Fruit fly (Drosophila melanogaster) whole organism, embryonic: ENCODE data around the gene CG15221.

Source experiments
- CG16813 ChIP-seq: fragments of 200-800 bp; sonication (Bioruptor generic); IDR thresholded peaks from 3 replicates; pipeline ENCODE4 v1.3.6; 2022; ENCODE audit warnings: missing biosample characterization, missing genetic modification characterization; ENCODE audit not compliant: partially characterized antibody
- CG17912 ChIP-seq: fragments of 200-800 bp; sonication (Bioruptor generic); optimal IDR thresholded peaks from 2 replicates; lab custom pipeline; 2018; ENCODE audit warnings: missing biosample characterization, mild to moderate bottlenecking, missing genetic modification characterization
- CG2678 ChIP-seq: fragments of 200-800 bp; sonication (Bioruptor generic); optimal IDR thresholded peaks from 3 replicates; lab custom pipeline; 2019; ENCODE audit warnings: missing biosample characterization, mild to moderate bottlenecking, missing genetic modification characterization, moderate library complexity
- CG2712 ChIP-seq: fragments of 200-800 bp; optimal IDR thresholded peaks from 3 replicates; lab custom pipeline; 2019; ENCODE audit warnings: missing biosample characterization, mild to moderate bottlenecking, missing genetic modification characterization, moderate library complexity
- Deaf1 ChIP-seq: fragments of 200-800 bp; optimal IDR thresholded peaks from 3 replicates; lab custom pipeline; 2019; ENCODE audit warnings: missing biosample characterization, mild to moderate bottlenecking, missing genetic modification characterization, moderate library complexity
- Side ChIP-seq: fragments of 200-800 bp; sonication (Bioruptor generic); optimal IDR thresholded peaks from 2 replicates; lab custom pipeline; 2016; ENCODE audit warnings: missing biosample characterization, missing genetic modification characterization
- chm ChIP-seq: fragments of 200-800 bp; sonication (Bioruptor generic); IDR thresholded peaks from 2 replicates; pipeline ENCODE4 v1.3.6; 2022; ENCODE audit warnings: missing biosample characterization, missing genetic modification characterization
- ftz-f1 ChIP-seq: fragments of 200-800 bp; sonication (Bioruptor generic); optimal IDR thresholded peaks from 2 replicates; lab custom pipeline; 2016; ENCODE audit warnings: missing biosample characterization, missing genetic modification characterization
- gem ChIP-seq: fragments of 200-800 bp; sonication (Bioruptor generic); optimal IDR thresholded peaks from 2 replicates; lab custom pipeline; 2019; ENCODE audit warnings: missing biosample characterization, mild to moderate bottlenecking, missing genetic modification characterization, moderate library complexity

dm6 chrX:11684462-11684861 lies 39.6 kb upstream of the CG15221 start:
- TF ChIP-seq CG17912 (GFP tag; lab: Kevin White, UChicago), result no peak
- TF ChIP-seq CG2678, result peak; percentile 14
- TF ChIP-seq chm (GFP tag; lab: Robert Waterston, UW), result no peak
- no peak for TF ChIP-seq Side (GFP tag; lab: Kevin White, UChicago)
- no peak for TF ChIP-seq ftz-f1
- TF ChIP-seq CG2712 (tag; lab: Kevin White, UChicago), result no peak
- TF ChIP-seq Deaf1, result no peak
- no peak for TF ChIP-seq CG16813 (GFP tag; lab: Robert Waterston, UW)
- peak; percentile 10 for TF ChIP-seq gem (tag; lab: Kevin White, UChicago)
